Worm (Caenorhabditis elegans) whole organism, L1 larva: ENCODE data around the gene hlh-25.

ENCODE experiments used
- ces-1 ChIP-seq: fragments of 150-350 bp; optimal IDR thresholded peaks from 2 replicates; lab custom pipeline; 2014; ENCODE audit warnings: missing biosample characterization, missing genetic modification reagents, missing genetic modification characterization
- efl-1 ChIP-seq, 4 experiments: fragments of 150-350 bp; optimal IDR thresholded peaks in 3 of 4; peaks in 1 of 4; 1 replicate in 1 of 4; 2 replicates in 3 of 4; lab custom pipeline; 2014; ENCODE audit warnings: missing biosample characterization in 2 of 4, missing genetic modification characterization in 2 of 4, missing genetic modification reagents in 2 of 4
- egl-27 ChIP-seq, 2 experiments: fragments of 150-350 bp in 1 of 2; sonication (generic microtip); optimal IDR thresholded peaks; 3 replicates each; lab custom pipeline; 2017 to 2018; ENCODE audit warnings: missing biosample characterization in 2 of 2, missing genetic modification characterization in 2 of 2, missing genetic modification reagents in 2 of 2
- nhr-28 ChIP-seq: fragments of 150-350 bp; optimal IDR thresholded peaks from 2 replicates; lab custom pipeline; 2014; ENCODE audit warnings: missing biosample characterization, missing genetic modification characterization
- nhr-77 ChIP-seq: fragments of 150-350 bp; optimal IDR thresholded peaks from 2 replicates; lab custom pipeline; 2014; ENCODE audit warnings: missing biosample characterization, missing genetic modification characterization
- nhr-90 ChIP-seq: sonication (generic microtip); optimal IDR thresholded peaks from 2 replicates; lab custom pipeline; 2016; ENCODE audit warnings: mild to moderate bottlenecking, missing genetic modification characterization, missing compliant biosample characterization; ENCODE audit not compliant: poor library complexity
- pag-3 ChIP-seq: sonication (generic microtip); optimal IDR thresholded peaks from 2 replicates; lab custom pipeline; 2017; ENCODE audit warnings: missing genetic modification characterization, mild to moderate bottlenecking, missing compliant biosample characterization, antibody characterized with exemption, borderline replicate concordance; ENCODE audit not compliant: insufficient read depth
- tbx-2 ChIP-seq: sonication (generic microtip); optimal IDR thresholded peaks from 2 replicates; lab custom pipeline; 2016; ENCODE audit warnings: missing genetic modification characterization, missing compliant biosample characterization
- unc-130 ChIP-seq: fragments of 150-350 bp; optimal IDR thresholded peaks from 2 replicates; lab custom pipeline; 2017; ENCODE audit warnings: missing biosample characterization, missing genetic modification characterization, inconsistent platforms
- zag-1 ChIP-seq: fragments of 150-350 bp; optimal IDR thresholded peaks from 2 replicates; lab custom pipeline; 2014; ENCODE audit warnings: missing biosample characterization, missing genetic modification characterization
- ztf-11 ChIP-seq, 2 experiments: sonication (generic microtip); optimal IDR thresholded peaks; 2 replicates each; lab custom pipeline; 2016 to 2017; ENCODE audit warnings: missing genetic modification characterization in 2 of 2, missing biosample characterization in 1 of 2, missing compliant biosample characterization in 1 of 2
- ztf-4 ChIP-seq: fragments of 150-350 bp; optimal IDR thresholded peaks from 2 replicates; lab custom pipeline; 2014; ENCODE audit warnings: missing biosample characterization, missing genetic modification characterization

ce11 chrII:5561392-5561791, 26.4 kb downstream of the hlh-25 start, which contains the start of gene C17C3.3:
- TF ChIP-seq tbx-2 (tag; lab: Kevin White, UChicago) (no peak), ztf-4 (tag; lab: Kevin White, UChicago) (no peak), egl-27 (tag; optimal IDR thresholded peaks at IDR 0.05; lab: Kevin White, UChicago) (no peak), unc-130 (tag; lab: Kevin White, UChicago) (no peak), nhr-90 (tag; lab: Kevin White, UChicago) (no peak), ces-1 (GFP tag; lab: Kevin White, UChicago) (no peak), efl-1 (optimal IDR thresholded peaks at IDR 0.05; lab: Kevin White, UChicago) (no peak), efl-1 (GFP tag; optimal IDR thresholded peaks at IDR 0.05 in 1 of 2; lab: Kevin White, UChicago) (no peak), ztf-11 (tag; optimal IDR thresholded peaks at IDR 0.05; lab: Kevin White, UChicago) (no peak), zag-1 (tag; lab: Kevin White, UChicago) (no peak), pag-3 (tag; lab: Kevin White, UChicago) (no peak), nhr-28 (tag; lab: Kevin White, UChicago) (no peak), nhr-77 (tag; lab: Kevin White, UChicago) (no peak)
